Fruit fly (Drosophila melanogaster) whole organism, adult: Measurements from ENCODE around the gene Erk7.

ENCODE experiments used
- Mnt ChIP-seq: fragments of 200-800 bp; sonication (Bioruptor generic); optimal IDR thresholded peaks from 2 replicates; lab custom pipeline; 2016; ENCODE audit warnings: missing biosample characterization, mild to moderate bottlenecking, missing genetic modification characterization
- pad ChIP-seq: fragments of 200-800 bp; sonication (Bioruptor generic); optimal IDR thresholded peaks from 3 replicates; lab custom pipeline; 2017; ENCODE audit warnings: missing biosample characterization, missing genetic modification characterization, mild to moderate bottlenecking, moderate library complexity, missing genetic modification reagents

- TF ChIP-seq Mnt (GFP tag; lab: Kevin White, UChicago) (no peak), pad (GFP tag; lab: Kevin White, UChicago) (no peak)
Measured at dm6 chrX:9226837-9227236, 40.7 kb downstream of the Erk7 start, which contains the start of gene Gr8a.
